Worm (Caenorhabditis elegans) whole organism, L1 larva: Measurements from ENCODE around the gene ZK1320.3.

Experiments
- mep-1 ChIP-seq: fragments of 150-350 bp; optimal IDR thresholded peaks from 2 replicates; lab custom pipeline; 2014; ENCODE audit warnings: missing biosample characterization, missing genetic modification characterization
- nhr-11 ChIP-seq: fragments of 150-350 bp; optimal IDR thresholded peaks from 2 replicates; lab custom pipeline; 2014; ENCODE audit warnings: missing biosample characterization, missing genetic modification characterization
- snpc-4 ChIP-seq: fragments of 150-350 bp; optimal IDR thresholded peaks from 2 replicates; lab custom pipeline; 2014; ENCODE audit warnings: missing biosample characterization, missing genetic modification characterization

ce11 chrII:9674678-9675077, 14.5 kb upstream of the ZK1320.3 start, which contains the start of gene arc-1:
- TF ChIP-seq nhr-11 (tag; lab: Kevin White, UChicago), result no peak
- TF ChIP-seq snpc-4, result no peak
- no peak for TF ChIP-seq mep-1
